Worm (Caenorhabditis elegans) whole organism, L3 larva: ENCODE results near the gene C27A2.12.

ENCODE experiments used
- ceh-82 ChIP-seq: fragments of 150-350 bp; optimal IDR thresholded peaks from 2 replicates; lab custom pipeline; 2014; ENCODE audit warnings: missing biosample characterization, missing genetic modification characterization
- fos-1 ChIP-seq: fragments of 150-350 bp; optimal IDR thresholded peaks from 2 replicates; lab custom pipeline; 2014; ENCODE audit warnings: missing biosample characterization, missing genetic modification characterization
- lin-15B ChIP-seq: fragments of 150-350 bp; optimal IDR thresholded peaks from 2 replicates; lab custom pipeline; 2014; ENCODE audit warnings: missing biosample characterization, missing genetic modification characterization
- nhr-11 ChIP-seq: fragments of 150-350 bp; optimal IDR thresholded peaks from 2 replicates; lab custom pipeline; 2014; ENCODE audit warnings: missing biosample characterization, missing genetic modification characterization
- ztf-11 ChIP-seq: fragments of 150-350 bp; optimal IDR thresholded peaks from 2 replicates; lab custom pipeline; 2014; ENCODE audit warnings: missing biosample characterization, missing genetic modification characterization

DNA sequence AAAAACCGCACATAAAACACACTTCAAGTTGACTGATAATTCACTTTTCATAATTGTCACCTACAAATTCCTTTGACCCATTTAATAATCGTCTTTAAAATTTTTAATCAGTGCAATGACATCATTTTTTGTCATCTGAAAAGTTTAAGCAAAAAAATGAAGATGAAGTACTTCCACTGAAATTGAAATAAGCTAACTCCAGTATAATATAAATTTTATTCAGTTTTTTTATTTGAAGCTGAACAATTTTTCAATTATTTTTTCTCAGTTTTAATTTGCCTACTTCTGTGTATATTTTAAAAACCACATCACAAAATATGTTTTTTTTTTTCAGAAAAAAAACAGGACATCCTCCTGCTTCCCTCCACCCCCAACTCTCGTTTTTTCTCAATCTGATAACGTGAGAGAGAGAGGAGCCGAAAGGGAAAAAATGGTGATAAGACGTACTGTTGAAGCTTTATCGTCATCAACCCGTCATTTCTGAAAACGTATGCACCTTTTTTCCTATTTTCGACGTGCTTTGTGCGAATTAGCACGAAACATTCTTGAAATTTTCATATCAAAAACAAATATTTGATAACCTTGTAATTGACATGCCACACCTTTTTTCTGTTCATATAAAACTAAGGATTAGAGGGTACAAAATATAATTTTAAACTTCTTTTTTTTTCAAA lies 46.0 kb upstream of the C27A2.12 start, which contains the start of the genes C04G6.11 and mpk-2:
- TF ChIP-seq ceh-82 (tag; lab: Kevin White, UChicago) (no peak), ztf-11 (tag; lab: Kevin White, UChicago) (no peak), fos-1 (tag; lab: Kevin White, UChicago) (no peak), lin-15B (tag; lab: Kevin White, UChicago) (no peak), nhr-11 (tag; lab: Kevin White, UChicago) (no peak)
